Fruit fly (Drosophila melanogaster): ENCODE measurements around the gene CG11037.

dm6 chr3L:20932556-20932955, 28.6 kb downstream of the CG11037 start:
- TF ChIP-seq CG1024 (GFP tag; IDR thresholded peaks at IDR 0.05): no peak
- TF ChIP-seq Mrtf (GFP tag; IDR thresholded peaks at IDR 0.05): no peak
- no peak for TF ChIP-seq CG3163 (GFP tag; optimal IDR thresholded peaks at IDR 0.05)
- TF ChIP-seq CG7556 (GFP tag; optimal IDR thresholded peaks at IDR 0.05): no peak
- TF ChIP-seq Abd-B (GFP tag; optimal IDR thresholded peaks at IDR 0.05): no peak
- no peak for TF ChIP-seq CG10274 (GFP tag; optimal IDR thresholded peaks at IDR 0.05)
- TF ChIP-seq Xrp1 (GFP tag; IDR thresholded peaks at IDR 0.05): no peak
- TF ChIP-seq CG8478 (optimal IDR thresholded peaks at IDR 0.05): no peak
- no peak for TF ChIP-seq run (tag; optimal IDR thresholded peaks at IDR 0.05)
- no peak for TF ChIP-seq Poxn (GFP tag; IDR thresholded peaks at IDR 0.05)
- TF ChIP-seq Sin3A (optimal IDR thresholded peaks at IDR 0.05): no peak
- no peak for TF ChIP-seq Mad (GFP tag; optimal IDR thresholded peaks at IDR 0.05)
- TF ChIP-seq eyg (GFP tag; optimal IDR thresholded peaks at IDR 0.05): no peak
- TF ChIP-seq BtbVII (GFP tag; optimal IDR thresholded peaks at IDR 0.05): no peak
